Worm (Caenorhabditis elegans) whole organism, L4/young adult: ENCODE data around the gene T24C2.5.

ENCODE experiments used
- dao-5 ChIP-seq: sonication (generic microtip); optimal IDR thresholded peaks from 2 replicates; lab custom pipeline; 2016; ENCODE audit warnings: missing genotype, missing genetic modification characterization, moderate library complexity, missing compliant biosample characterization
- him-1 ChIP-seq: sonication (generic microtip); optimal IDR thresholded peaks from 2 replicates; lab custom pipeline; 2016; ENCODE audit warnings: missing genotype, missing genetic modification reagents, missing genetic modification characterization, missing compliant biosample characterization

DNA sequence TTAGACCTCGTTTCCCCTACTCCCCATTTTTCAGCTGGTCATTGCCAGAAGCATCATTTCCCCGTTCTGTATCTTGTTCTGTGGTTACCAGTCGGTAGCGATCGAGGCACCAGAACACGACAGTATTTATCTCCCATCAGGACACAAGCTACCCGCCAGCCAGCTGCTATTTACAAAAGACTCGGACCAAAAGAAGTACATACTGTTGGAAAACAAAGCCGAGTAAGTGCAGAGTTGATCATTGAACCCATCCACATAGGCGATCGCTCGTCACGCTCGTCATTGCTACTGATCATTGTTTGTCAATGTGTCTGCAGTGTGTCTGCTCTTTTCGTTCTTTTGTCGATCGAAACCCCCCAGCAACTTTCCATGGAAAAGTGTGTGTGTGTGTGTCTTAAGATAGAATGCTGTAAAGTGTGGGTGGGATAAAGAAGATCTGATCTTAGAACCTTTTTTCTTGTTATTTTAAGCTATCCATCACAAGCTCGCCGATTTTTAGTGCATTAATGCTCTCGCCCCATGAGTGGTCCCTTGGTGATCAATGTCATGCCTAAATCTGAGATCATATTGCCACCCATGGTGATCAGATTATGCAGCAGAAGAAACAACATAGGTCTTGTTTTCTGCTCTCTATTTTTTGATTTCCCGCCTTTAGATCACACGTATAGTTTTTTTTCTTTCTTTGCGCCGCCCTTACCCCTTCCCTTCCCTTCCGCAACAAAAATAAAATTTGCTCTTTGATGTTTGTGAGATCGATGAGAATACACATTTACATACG lies 25.5 kb downstream of the T24C2.5 start:
- no peak for TF ChIP-seq dao-5 (tag; lab: Kevin White, UChicago)
- no peak for TF ChIP-seq him-1 (tag; lab: Kevin White, UChicago)
